Fruit fly (Drosophila melanogaster) whole organism, embryonic: ENCODE results near the gene Ccn.

Experiments
- Adf1 ChIP-seq: fragments of 200-800 bp; sonication (Bioruptor generic); IDR thresholded peaks from 2 replicates; pipeline ENCODE4 v1.3.6; 2022; ENCODE audit warnings: missing biosample characterization, missing genetic modification characterization
- B-H1 ChIP-seq: fragments of 200-800 bp; sonication (Bioruptor generic); IDR thresholded peaks from 3 replicates; pipeline ENCODE4 v1.3.6; 2022; ENCODE audit warnings: missing biosample characterization, missing genetic modification characterization
- CG10267 ChIP-seq: fragments of 200-800 bp; sonication (Bioruptor generic); optimal IDR thresholded peaks from 2 replicates; lab custom pipeline; 2018; ENCODE audit warnings: missing biosample characterization, mild to moderate bottlenecking, missing genetic modification characterization, moderate library complexity
- CG10543 ChIP-seq: fragments of 200-800 bp; sonication (Bioruptor generic); optimal IDR thresholded peaks from 3 replicates; lab custom pipeline; 2017; ENCODE audit warnings: missing biosample characterization, mild to moderate bottlenecking, missing genetic modification characterization, moderate library complexity
- CG13123 ChIP-seq: fragments of 200-800 bp; sonication (Bioruptor generic); optimal IDR thresholded peaks from 2 replicates; lab custom pipeline; 2016; ENCODE audit warnings: missing biosample characterization, missing genetic modification characterization
- CG14441 ChIP-seq: fragments of 200-800 bp; sonication (Bioruptor generic); IDR thresholded peaks from 2 replicates; pipeline ENCODE4 v1.3.6; 2022; ENCODE audit warnings: missing biosample characterization, missing genetic modification characterization
- CG1647 ChIP-seq: fragments of 200-800 bp; sonication (Bioruptor generic); optimal IDR thresholded peaks from 3 replicates; lab custom pipeline; 2016; ENCODE audit warnings: missing biosample characterization, missing genetic modification characterization
- CG16813 ChIP-seq: fragments of 200-800 bp; sonication (Bioruptor generic); IDR thresholded peaks from 3 replicates; pipeline ENCODE4 v1.3.6; 2022; ENCODE audit warnings: missing biosample characterization, missing genetic modification characterization; ENCODE audit not compliant: partially characterized antibody
- CG16815 ChIP-seq: fragments of 200-800 bp; sonication (Bioruptor generic); optimal IDR thresholded peaks from 3 replicates; lab custom pipeline; 2017; ENCODE audit warnings: missing biosample characterization, mild to moderate bottlenecking, missing genetic modification characterization
- CG18476 ChIP-seq: fragments of 200-800 bp; sonication (Bioruptor generic); optimal IDR thresholded peaks from 2 replicates; lab custom pipeline; 2016; ENCODE audit warnings: missing biosample characterization, mild to moderate bottlenecking, missing genetic modification characterization
- CG18764 ChIP-seq: fragments of 200-800 bp; sonication (Bioruptor generic); optimal IDR thresholded peaks from 3 replicates; lab custom pipeline; 2016; ENCODE audit warnings: missing biosample characterization, missing genetic modification characterization
- CG33557 ChIP-seq: fragments of 200-800 bp; sonication (Bioruptor generic); optimal IDR thresholded peaks from 2 replicates; lab custom pipeline; 2019; ENCODE audit warnings: missing biosample characterization, mild to moderate bottlenecking, missing genetic modification characterization, moderate library complexity
- CG34422 ChIP-seq: fragments of 200-800 bp; sonication (Bioruptor generic); IDR thresholded peaks from 3 replicates; pipeline ENCODE4 v1.3.6; 2022; ENCODE audit warnings: missing biosample characterization, missing genetic modification characterization
- CG4282 ChIP-seq: fragments of 200-800 bp; sonication (Bioruptor generic); optimal IDR thresholded peaks from 2 replicates; lab custom pipeline; 2016; ENCODE audit warnings: missing biosample characterization, missing genetic modification characterization
- CG6791 ChIP-seq: fragments of 200-800 bp; sonication (Bioruptor generic); IDR thresholded peaks from 3 replicates; pipeline ENCODE4 v1.3.6; 2022; ENCODE audit warnings: missing biosample characterization, missing genetic modification characterization; ENCODE audit not compliant: partially characterized antibody
- CG6813 ChIP-seq: fragments of 200-800 bp; sonication (Bioruptor generic); optimal IDR thresholded peaks from 2 replicates; lab custom pipeline; 2017; ENCODE audit warnings: missing biosample characterization, missing genetic modification characterization, mild to moderate bottlenecking, moderate library complexity, missing genetic modification reagents
- CG7987 ChIP-seq: fragments of 200-800 bp; sonication (Bioruptor generic); optimal IDR thresholded peaks from 2 replicates; lab custom pipeline; 2018; ENCODE audit warnings: missing biosample characterization, mild to moderate bottlenecking, missing genetic modification characterization, moderate library complexity
- CkIIα-i1 ChIP-seq: fragments of 200-800 bp; sonication (Bioruptor generic); IDR thresholded peaks from 2 replicates; pipeline ENCODE4 v1.3.6; 2022; ENCODE audit warnings: missing biosample characterization, missing genetic modification characterization
- D ChIP-seq, 2 experiments: fragments of 200-800 bp in 1 of 2; fragments of >200 bp in 1 of 2; sonication (Bioruptor generic) in 1 of 2; optimal IDR thresholded peaks; 2 replicates in 1 of 2; 3 replicates in 1 of 2; lab custom pipeline; 2017; ENCODE audit warnings: mild to moderate bottlenecking in 1 of 2, missing biosample characterization in 1 of 2, missing genetic modification characterization in 1 of 2, missing genetic modification reagents in 1 of 2
- Dad ChIP-seq: fragments of 200-800 bp; sonication (Bioruptor generic); optimal IDR thresholded peaks from 3 replicates; lab custom pipeline; 2016; ENCODE audit warnings: missing biosample characterization, missing genetic modification characterization
- Dp ChIP-seq: fragments of 200-800 bp; sonication (Bioruptor generic); optimal IDR thresholded peaks from 2 replicates; lab custom pipeline; 2018; ENCODE audit warnings: missing biosample characterization, mild to moderate bottlenecking, missing genetic modification characterization, moderate library complexity
- ERR ChIP-seq: fragments of 200-800 bp; sonication (Bioruptor generic); optimal IDR thresholded peaks from 2 replicates; lab custom pipeline; 2016; ENCODE audit warnings: missing biosample characterization, missing genetic modification characterization
- Lim3 ChIP-seq: fragments of 200-800 bp; sonication (Bioruptor generic); IDR thresholded peaks from 2 replicates; pipeline ENCODE4 v1.3.6; 2022; ENCODE audit warnings: missing biosample characterization, missing genetic modification characterization
- Lpt ChIP-seq: fragments of >200 bp; optimal IDR thresholded peaks from 2 replicates; lab custom pipeline; 2018; ENCODE audit warnings: missing biosample characterization, missing genetic modification characterization
- Med ChIP-seq: fragments of 200-800 bp; sonication (Bioruptor generic); peaks from one replicate; lab custom pipeline; 2016; ENCODE audit warnings: missing biosample characterization, missing genetic modification characterization, mild to moderate bottlenecking, inconsistent platforms, moderate library complexity
- NC2β ChIP-seq: fragments of 200-800 bp; sonication (Bioruptor generic); optimal IDR thresholded peaks from 2 replicates; lab custom pipeline; 2016; ENCODE audit warnings: missing biosample characterization, missing genetic modification characterization
- Side ChIP-seq: fragments of 200-800 bp; sonication (Bioruptor generic); optimal IDR thresholded peaks from 2 replicates; lab custom pipeline; 2016; ENCODE audit warnings: missing biosample characterization, missing genetic modification characterization
- TFAM ChIP-seq: fragments of 200-800 bp; sonication (Bioruptor generic); optimal IDR thresholded peaks from 2 replicates; lab custom pipeline; 2017; ENCODE audit warnings: missing biosample characterization, missing genetic modification characterization, inconsistent platforms
- bowl ChIP-seq: fragments of 200-800 bp; sonication (Bioruptor generic); IDR thresholded peaks from 2 replicates; pipeline ENCODE4 v1.3.6; 2022; ENCODE audit warnings: missing biosample characterization, missing genetic modification characterization
- bsh ChIP-seq, 2 experiments: fragments of 200-800 bp; sonication (Bioruptor generic); optimal IDR thresholded peaks; 2 replicates each; lab custom pipeline; 2017 to 2018; ENCODE audit warnings: mild to moderate bottlenecking in 2 of 2, missing biosample characterization in 2 of 2, missing genetic modification characterization in 2 of 2, moderate library complexity in 1 of 2
- btn ChIP-seq: fragments of 200-800 bp; sonication (Bioruptor generic); optimal IDR thresholded peaks from 2 replicates; lab custom pipeline; 2016; ENCODE audit warnings: missing biosample characterization, missing genetic modification characterization
- cad ChIP-seq: fragments of >200 bp; optimal IDR thresholded peaks from 2 replicates; lab custom pipeline; 2017; ENCODE audit warnings: missing biosample characterization, missing genetic modification characterization
- chif ChIP-seq, 2 experiments: fragments of 200-800 bp; sonication (Bioruptor generic); optimal IDR thresholded peaks; 3 replicates each; lab custom pipeline; 2016; ENCODE audit warnings: missing biosample characterization in 2 of 2, missing genetic modification characterization in 2 of 2
- crp ChIP-seq, 2 experiments: fragments of 200-800 bp; sonication (Bioruptor generic); optimal IDR thresholded peaks; 2 replicates in 1 of 2; 3 replicates in 1 of 2; lab custom pipeline; 2017; ENCODE audit warnings: missing biosample characterization in 2 of 2, missing genetic modification characterization in 2 of 2, mild to moderate bottlenecking in 1 of 2, moderate library complexity in 1 of 2
- dan ChIP-seq: fragments of 200-800 bp; sonication (Bioruptor generic); IDR thresholded peaks from 2 replicates; pipeline ENCODE4 v1.3.6; 2022; ENCODE audit warnings: missing biosample characterization, missing genetic modification characterization
- dimm ChIP-seq: fragments of 200-800 bp; sonication (Bioruptor generic); IDR thresholded peaks from 2 replicates; pipeline ENCODE4 v1.3.6; 2022; ENCODE audit warnings: missing biosample characterization, missing genetic modification characterization
- dmrt99B ChIP-seq: fragments of 200-800 bp; sonication (Bioruptor generic); optimal IDR thresholded peaks from 2 replicates; lab custom pipeline; 2018; ENCODE audit warnings: missing biosample characterization, mild to moderate bottlenecking, missing genetic modification characterization, moderate library complexity
- eve ChIP-seq, 2 experiments: fragments of >200 bp; optimal IDR thresholded peaks; 2 replicates each; lab custom pipeline; 2017; ENCODE audit warnings: missing biosample characterization in 2 of 2, missing genetic modification characterization in 2 of 2
- fd102C ChIP-seq: fragments of 200-800 bp; sonication (Bioruptor generic); optimal IDR thresholded peaks from 2 replicates; lab custom pipeline; 2018; ENCODE audit warnings: missing biosample characterization, mild to moderate bottlenecking, missing genetic modification characterization, moderate library complexity
- gcm ChIP-seq: fragments of 200-800 bp; sonication (Bioruptor generic); optimal IDR thresholded peaks from 2 replicates; lab custom pipeline; 2019; ENCODE audit warnings: missing biosample characterization, mild to moderate bottlenecking, missing genetic modification characterization, moderate library complexity
- gcm2 ChIP-seq: fragments of 200-800 bp; sonication (Bioruptor generic); optimal IDR thresholded peaks from 2 replicates; lab custom pipeline; 2016; ENCODE audit warnings: missing biosample characterization, missing genetic modification characterization
- h ChIP-seq: fragments of >200 bp; optimal IDR thresholded peaks from 2 replicates; lab custom pipeline; 2017
- hb ChIP-seq: fragments of 200-800 bp; sonication (Bioruptor generic); IDR thresholded peaks from 3 replicates; pipeline ENCODE4 v1.3.6; 2022; ENCODE audit warnings: missing biosample characterization, missing genetic modification characterization; ENCODE audit not compliant: partially characterized antibody
- her ChIP-seq: fragments of 200-800 bp; sonication (Bioruptor generic); optimal IDR thresholded peaks from 2 replicates; lab custom pipeline; 2016; ENCODE audit warnings: missing biosample characterization, missing genetic modification characterization
- pb ChIP-seq: fragments of 200-800 bp; sonication (Bioruptor generic); optimal IDR thresholded peaks from 3 replicates; lab custom pipeline; 2016; ENCODE audit warnings: missing biosample characterization, missing genetic modification characterization
- phol ChIP-seq: fragments of 200-800 bp; sonication (Bioruptor generic); optimal IDR thresholded peaks from 3 replicates; lab custom pipeline; 2018; ENCODE audit warnings: missing biosample characterization, mild to moderate bottlenecking, missing genetic modification characterization, moderate library complexity
- sc ChIP-seq, 3 experiments: fragments of >200 bp in 2 of 3; fragments of 200-800 bp in 1 of 3; sonication (Bioruptor generic) in 1 of 3; optimal IDR thresholded peaks; 2 replicates in 2 of 3; 3 replicates in 1 of 3; lab custom pipeline; 2017; ENCODE audit warnings: mild to moderate bottlenecking in 1 of 3, missing biosample characterization in 1 of 3, missing genetic modification characterization in 1 of 3, missing genetic modification reagents in 1 of 3
- scrt ChIP-seq: fragments of 200-800 bp; sonication (Bioruptor generic); optimal IDR thresholded peaks from 2 replicates; lab custom pipeline; 2018; ENCODE audit warnings: missing biosample characterization, mild to moderate bottlenecking, missing genetic modification characterization, moderate library complexity
- stwl ChIP-seq: fragments of 200-800 bp; sonication (Bioruptor generic); optimal IDR thresholded peaks from 3 replicates; lab custom pipeline; 2018; ENCODE audit warnings: missing biosample characterization, mild to moderate bottlenecking, missing genetic modification characterization, moderate library complexity
- tx ChIP-seq: fragments of 200-800 bp; sonication (Bioruptor generic); optimal IDR thresholded peaks from 2 replicates; lab custom pipeline; 2016; ENCODE audit warnings: missing biosample characterization, missing genetic modification characterization
- vfl ChIP-seq: fragments of 200-800 bp; sonication (Bioruptor generic); optimal IDR thresholded peaks from 2 replicates; lab custom pipeline; 2016; ENCODE audit warnings: missing biosample characterization, missing genetic modification characterization

Gene Ccn

DNA sequence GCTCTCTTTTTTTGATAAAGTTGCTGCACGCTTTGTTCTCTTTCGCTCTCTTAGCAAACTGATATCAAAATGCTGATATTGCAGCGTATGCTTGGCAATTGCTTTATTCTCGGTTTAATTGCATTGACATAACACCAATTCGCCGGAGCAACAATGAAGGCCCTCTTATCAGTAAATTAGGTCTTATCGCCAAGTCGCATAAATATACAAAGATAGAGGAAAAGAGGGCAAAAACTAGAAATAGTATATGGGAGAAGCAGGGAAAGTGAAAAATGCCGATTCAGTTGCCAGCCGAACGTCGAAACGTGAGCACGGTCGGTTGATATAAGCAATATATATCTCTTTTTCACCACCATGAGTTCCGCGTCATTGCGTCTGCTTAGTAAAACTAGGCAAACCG, 50.7 kb downstream of the Ccn start, which contains the start of gene CG7460 (continued):
- TF ChIP-seq tx (GFP tag; lab: Kevin White, UChicago) (no peak), CG4282 (no peak), eve (GFP tag; optimal IDR thresholded peaks at IDR 0.05; lab: Kevin White, UChicago) (no peak), Dad (no peak), dmrt99B (no peak), bsh (GFP tag; optimal IDR thresholded peaks at IDR 0.05; lab: Kevin White, UChicago) (no peak), crp (GFP tag; optimal IDR thresholded peaks at IDR 0.05; lab: Kevin White, UChicago) (no peak), Med (GFP tag; lab: Kevin White, UChicago) (peak; percentile 26), CG33557 (no peak), h (lab: Kevin White, UChicago) (no peak), B-H1 (GFP tag; lab: Robert Waterston, UW) (no peak), CG10543 (GFP tag; lab: Kevin White, UChicago) (no peak), CG16813 (GFP tag; lab: Robert Waterston, UW) (no peak), scrt (no peak), CG7987 (peak; percentile 37), dan (GFP tag; lab: Robert Waterston, UW) (no peak), CG6813 (GFP tag; lab: Kevin White, UChicago) (no peak), cad (no peak), CG16815 (GFP tag; lab: Kevin White, UChicago) (no peak), chif (GFP tag; optimal IDR thresholded peaks at IDR 0.05; lab: Kevin White, UChicago) (no peak), Lpt (GFP tag; lab: Kevin White, UChicago) (no peak), CG1647 (GFP tag; lab: Kevin White, UChicago) (no peak), CkIIα-i1 (GFP tag; lab: Robert Waterston, UW) (no peak), fd102C (no peak), btn (no peak), phol (no peak), CG34422 (GFP tag; lab: Robert Waterston, UW) (no peak), stwl (no peak), CG6791 (GFP tag; lab: Robert Waterston, UW) (no peak), vfl (GFP tag; lab: Kevin White, UChicago) (no peak), Lim3 (no peak), dimm (GFP tag; lab: Robert Waterston, UW) (no peak), her (GFP tag; lab: Kevin White, UChicago) (no peak), gcm2 (GFP tag; lab: Kevin White, UChicago) (no peak), CG18476 (GFP tag; lab: Kevin White, UChicago) (no peak), sc (optimal IDR thresholded peaks at IDR 0.05; lab: Kevin White, UChicago) (no peak), sc (GFP tag; optimal IDR thresholded peaks at IDR 0.05; lab: Kevin White, UChicago) (no peak), D (optimal IDR thresholded peaks at IDR 0.05; lab: Kevin White, UChicago) (no peak), D (GFP tag; optimal IDR thresholded peaks at IDR 0.05; lab: Kevin White, UChicago) (no peak), bowl (no peak), CG10267 (tag; lab: Kevin White, UChicago) (no peak), pb (GFP tag; lab: Kevin White, UChicago) (no peak), Dp (no peak), Side (GFP tag; lab: Kevin White, UChicago) (no peak), CG18764 (no peak), CG13123 (GFP tag; lab: Kevin White, UChicago) (no peak), TFAM (GFP tag; lab: Kevin White, UChicago) (no peak), CG14441 (GFP tag; lab: Robert Waterston, UW) (no peak), ERR (no peak), Adf1 (GFP tag; lab: Robert Waterston, UW) (no peak), gcm (GFP tag; lab: Kevin White, UChicago) (no peak), hb (GFP tag; lab: Robert Waterston, UW) (no peak), NC2β (GFP tag; lab: Kevin White, UChicago) (no peak)
